Worm (Caenorhabditis elegans) whole organism, midembryonic: ENCODE measurements around the gene F55G11.8.

Source experiments
- T22C8.4 ChIP-seq: fragments of 200-800 bp; sonication (Bioruptor generic); IDR thresholded peaks from 2 replicates; pipeline ENCODE4 v1.3.6; 2022; ENCODE audit warnings: missing genetic modification characterization, missing compliant biosample characterization
- cog-1 ChIP-seq: sonication (generic microtip); optimal IDR thresholded peaks from 2 replicates; lab custom pipeline; 2016; ENCODE audit warnings: missing genetic modification characterization, missing compliant biosample characterization
- flt-1 ChIP-seq: fragments of 200-800 bp; sonication (Bioruptor generic); IDR thresholded peaks from 2 replicates; pipeline ENCODE4 v1.3.6; 2022; ENCODE audit warnings: missing genetic modification characterization, missing compliant biosample characterization
- klf-2 ChIP-seq: fragments of 200-800 bp; sonication (Bioruptor generic); conservative IDR thresholded peaks from 2 replicates; pipeline ENCODE4 v1.3.6; 2022; ENCODE audit warnings: missing genetic modification reagents, missing genetic modification characterization, missing compliant biosample characterization
- med-1 ChIP-seq: sonication (generic microtip); optimal IDR thresholded peaks from 2 replicates; lab custom pipeline; 2017; ENCODE audit warnings: missing genetic modification characterization, mild to moderate bottlenecking, missing compliant biosample characterization, antibody characterized with exemption, missing genetic modification reagents; ENCODE audit not compliant: insufficient read depth
- ref-1 ChIP-seq: fragments of 200-800 bp; sonication (Bioruptor generic); conservative IDR thresholded peaks from 2 replicates; pipeline ENCODE4 v1.3.6; 2022; ENCODE audit warnings: missing genetic modification reagents, missing genetic modification characterization, missing compliant biosample characterization
- tab-1 ChIP-seq: fragments of 200-800 bp; sonication (Bioruptor generic); IDR thresholded peaks from 2 replicates; pipeline ENCODE4 v1.3.6; 2022; ENCODE audit warnings: missing genetic modification characterization, missing compliant biosample characterization
- ztf-23 ChIP-seq: fragments of 200-800 bp; sonication (Bioruptor generic); IDR thresholded peaks from 2 replicates; pipeline ENCODE4 v1.3.6; 2022; ENCODE audit warnings: missing genetic modification reagents, missing genetic modification characterization, missing compliant biosample characterization
- ztf-29 ChIP-seq: fragments of 200-800 bp; sonication (Bioruptor generic); IDR thresholded peaks from 2 replicates; pipeline ENCODE4 v1.3.6; 2022; ENCODE audit warnings: missing genetic modification reagents, missing genetic modification characterization, missing compliant biosample characterization

F55G11.8 gene

DNA sequence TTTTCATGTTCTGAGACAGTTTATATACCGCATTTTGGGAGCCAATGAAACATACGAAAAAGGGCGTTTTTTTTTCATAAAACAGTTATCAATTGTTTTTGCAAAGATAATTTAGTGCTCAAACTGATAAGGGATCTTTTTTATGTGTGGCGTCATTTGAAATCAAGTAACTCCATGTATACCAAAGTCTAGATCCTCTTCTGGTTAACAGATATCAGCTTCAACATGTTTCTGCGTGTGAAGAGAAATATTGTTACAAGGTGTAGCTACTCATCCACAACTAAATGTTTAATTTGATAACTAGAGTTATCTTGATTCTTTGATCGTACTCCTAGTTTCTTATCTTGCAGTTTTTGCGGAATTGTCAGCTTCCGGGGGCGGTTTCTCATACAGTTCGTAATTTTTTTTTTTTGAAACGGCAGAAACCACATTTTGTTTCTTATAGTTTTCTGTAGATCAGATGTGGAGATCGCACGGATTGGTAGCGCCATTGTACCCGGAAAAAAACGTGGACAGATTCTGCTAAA lies 9.4 kb downstream of the F55G11.8 start:
- TF ChIP-seq ztf-29 (no peak), cog-1 (no peak), med-1 (GFP tag; lab: Kevin White, UChicago) (no peak), ztf-23 (GFP tag; lab: Robert Waterston, UW) (no peak), flt-1 (GFP tag; lab: Robert Waterston, UW) (no peak), ref-1 (GFP tag; lab: Robert Waterston, UW) (no peak), klf-2 (no peak), tab-1 (GFP tag; lab: Robert Waterston, UW) (no peak), T22C8.4 (no peak)

DNA sequence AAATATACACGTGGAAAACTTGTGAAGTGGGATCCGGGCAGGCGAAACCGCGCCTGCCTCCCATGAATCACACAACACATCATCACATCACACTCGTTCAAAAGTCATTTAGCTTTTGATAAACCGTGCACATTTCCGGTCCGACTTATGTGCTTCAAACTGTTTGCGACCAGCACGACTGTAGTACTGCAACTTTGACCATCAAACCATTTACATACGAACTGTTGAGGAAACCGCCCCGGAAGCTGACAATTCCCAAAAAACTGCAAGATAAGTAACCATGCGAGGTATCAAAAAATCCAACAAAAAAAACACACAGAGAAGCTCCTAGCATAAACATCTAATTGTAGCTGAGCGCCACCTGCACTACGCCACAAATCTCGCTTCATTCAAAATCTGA lies 10.2 kb downstream of the F55G11.8 start:
- no peak for TF ChIP-seq ref-1 (GFP tag; lab: Robert Waterston, UW)
- no peak for TF ChIP-seq cog-1
- TF ChIP-seq ztf-29 = no peak
- TF ChIP-seq ztf-23 (GFP tag; lab: Robert Waterston, UW) = no peak
- TF ChIP-seq T22C8.4 = no peak
- no peak for TF ChIP-seq tab-1 (GFP tag; lab: Robert Waterston, UW)
- no peak for TF ChIP-seq med-1 (GFP tag; lab: Kevin White, UChicago)
- no peak for TF ChIP-seq flt-1 (GFP tag; lab: Robert Waterston, UW)

DNA sequence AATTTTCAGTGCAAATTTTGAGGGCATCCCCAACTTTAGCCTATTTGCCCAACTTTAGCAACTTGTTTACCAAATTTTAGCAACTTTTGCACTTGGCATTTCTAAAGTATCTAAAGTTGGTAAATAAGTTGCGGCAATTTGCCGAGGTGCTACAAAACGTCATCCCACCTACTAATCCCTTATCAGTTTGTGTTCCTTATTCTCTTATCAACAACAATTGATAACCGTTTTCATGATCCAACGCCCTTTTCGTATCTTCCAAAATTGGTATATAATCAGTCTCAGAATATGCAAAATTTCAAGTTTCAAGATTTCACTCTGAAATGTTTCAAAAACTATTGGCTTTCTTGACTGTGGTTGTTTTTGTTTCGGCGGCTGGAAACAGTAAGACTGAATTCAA lies 10.7 kb downstream of the F55G11.8 start, which contains the start of gene F55G11.4:
TSS of gene F55G11.4 (plus strand) at position 289 of the 400 bp plus-strand sequence.
- TF ChIP-seq ztf-23 (GFP tag; lab: Robert Waterston, UW) (no peak), ref-1 (GFP tag; lab: Robert Waterston, UW) (no peak), T22C8.4 (no peak), tab-1 (GFP tag; lab: Robert Waterston, UW) (no peak), med-1 (GFP tag; lab: Kevin White, UChicago) (no peak), flt-1 (GFP tag; lab: Robert Waterston, UW) (no peak), ztf-29 (no peak), cog-1 (no peak)

DNA sequence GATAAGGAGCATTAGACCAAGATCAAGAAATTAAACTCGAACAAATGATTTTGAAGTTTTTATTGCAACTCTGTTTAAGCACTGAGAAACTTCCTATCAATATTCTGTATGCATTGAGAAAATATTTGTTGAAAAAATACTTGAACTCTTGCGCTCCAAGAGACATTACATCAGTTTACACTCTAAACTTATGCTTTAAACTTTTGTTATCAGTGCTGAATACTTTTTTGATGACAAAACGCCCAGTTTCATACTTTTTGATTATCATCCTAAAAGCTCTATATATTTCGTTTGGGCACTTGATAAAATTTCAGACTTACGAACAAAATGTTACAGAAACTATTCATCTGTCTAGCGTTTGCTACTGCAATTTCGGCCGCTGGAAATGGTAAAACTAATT lies 13.4 kb downstream of the F55G11.8 start, which contains the start of gene dod-17:
TSS of gene dod-17 (plus strand) at position 323 of the 400 bp plus-strand sequence.
- TF ChIP-seq med-1 (GFP tag; lab: Kevin White, UChicago) = no peak
- TF ChIP-seq tab-1 (GFP tag; lab: Robert Waterston, UW) = no peak
- no peak for TF ChIP-seq flt-1 (GFP tag; lab: Robert Waterston, UW)
- TF ChIP-seq cog-1 = no peak
- no peak for TF ChIP-seq T22C8.4
- no peak for TF ChIP-seq ref-1 (GFP tag; lab: Robert Waterston, UW)
- no peak for TF ChIP-seq ztf-29
- no peak for TF ChIP-seq ztf-23 (GFP tag; lab: Robert Waterston, UW)
- no peak for TF ChIP-seq klf-2

DNA sequence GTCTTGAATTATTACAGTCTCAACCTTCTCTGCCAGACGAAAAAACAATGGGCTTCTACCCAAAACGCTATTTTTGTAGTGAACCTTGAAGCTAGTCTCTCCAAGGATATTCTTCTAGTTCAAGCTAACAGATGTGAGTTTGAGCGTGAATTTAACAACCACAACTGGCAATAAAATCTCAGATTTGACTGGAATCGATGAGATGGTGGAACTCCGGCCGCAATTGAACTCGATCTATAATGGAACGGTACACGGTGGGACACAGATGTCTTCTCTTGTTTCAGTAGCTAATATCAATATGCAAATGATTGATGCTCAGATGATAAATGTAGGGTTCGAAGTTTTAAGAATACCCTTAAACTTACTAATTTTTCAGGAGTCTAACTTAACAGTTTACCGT lies 15.0 kb downstream of the F55G11.8 start:
- TF ChIP-seq flt-1 (GFP tag; lab: Robert Waterston, UW) (no peak), klf-2 (no peak), T22C8.4 (no peak), ztf-23 (GFP tag; lab: Robert Waterston, UW) (no peak), ztf-29 (no peak), med-1 (GFP tag; lab: Kevin White, UChicago) (no peak), ref-1 (GFP tag; lab: Robert Waterston, UW) (no peak), tab-1 (GFP tag; lab: Robert Waterston, UW) (no peak), cog-1 (no peak)

DNA sequence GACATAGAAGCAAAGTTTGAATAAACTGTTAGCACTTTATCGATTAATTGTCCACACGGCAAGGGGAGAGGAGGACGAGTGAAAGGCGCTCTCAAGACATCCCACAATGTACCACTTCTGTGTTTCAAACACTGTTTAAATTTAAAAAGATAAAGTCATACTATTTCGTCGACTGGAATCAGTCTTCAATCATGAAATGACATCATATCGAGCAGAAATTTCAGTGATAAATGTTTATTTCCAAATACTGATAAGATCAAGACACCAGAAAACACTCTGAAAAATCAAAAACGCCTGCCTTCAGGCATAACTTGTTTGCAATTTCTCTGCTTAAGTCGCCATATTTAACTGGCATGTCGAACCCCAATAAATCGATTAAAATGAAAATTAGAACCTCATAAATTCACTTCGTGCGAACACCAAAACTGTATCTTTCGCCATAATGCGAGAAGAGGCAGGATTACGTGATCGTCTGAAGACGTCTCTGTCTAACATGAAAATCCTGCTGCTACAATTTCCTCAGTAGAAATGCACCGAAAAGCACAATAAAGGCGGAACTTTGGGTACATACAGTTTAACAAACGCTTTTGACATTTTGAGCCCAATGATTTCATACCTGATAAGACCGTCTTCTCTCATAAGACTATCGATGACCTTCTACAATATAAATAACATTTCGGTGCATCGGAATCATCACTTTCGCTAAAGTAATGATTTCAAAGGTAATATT lies 15.9 kb downstream of the F55G11.8 start, which contains the start of gene K10D11.2:
TSS of gene K10D11.2 (plus strand) at position 680 of the 730 bp plus-strand sequence.
- TF ChIP-seq cog-1 (no peak), flt-1 (GFP tag; lab: Robert Waterston, UW) (no peak), klf-2 (no peak), ztf-23 (GFP tag; lab: Robert Waterston, UW) (no peak), med-1 (GFP tag; lab: Kevin White, UChicago) (no peak), ztf-29 (no peak), tab-1 (GFP tag; lab: Robert Waterston, UW) (no peak), T22C8.4 (no peak), ref-1 (GFP tag; lab: Robert Waterston, UW) (no peak)

DNA sequence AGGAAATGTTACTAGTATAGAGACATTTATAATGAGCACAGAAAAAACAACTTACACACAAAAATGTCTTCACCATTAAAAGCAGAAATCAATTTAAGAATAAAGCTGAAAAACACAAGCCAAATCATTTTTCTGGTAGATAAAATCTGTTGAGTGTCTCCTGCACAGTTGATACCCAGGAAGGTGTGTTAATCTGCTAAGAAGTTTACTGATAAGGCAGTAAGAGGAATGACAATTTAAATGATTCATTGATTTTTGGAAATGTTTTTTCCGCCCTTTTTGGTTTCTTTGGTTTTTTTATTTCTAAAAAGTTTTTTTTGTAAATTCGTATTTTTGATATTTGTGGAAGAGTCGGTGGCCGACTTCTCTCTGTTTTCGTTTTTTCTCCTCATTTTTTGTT lies 23.4 kb downstream of the F55G11.8 start, which contains the start of gene K10D11.3:
TSS of gene K10D11.3 (minus strand) at position 174 of the 400 bp plus-strand sequence.
- TF ChIP-seq tab-1 (GFP tag; lab: Robert Waterston, UW) (no peak), T22C8.4 (no peak), med-1 (GFP tag; lab: Kevin White, UChicago) (no peak), ztf-29 (no peak), klf-2 (no peak), cog-1 (no peak), ref-1 (GFP tag; lab: Robert Waterston, UW) (no peak), ztf-23 (GFP tag; lab: Robert Waterston, UW) (no peak), flt-1 (GFP tag; lab: Robert Waterston, UW) (no peak)

DNA sequence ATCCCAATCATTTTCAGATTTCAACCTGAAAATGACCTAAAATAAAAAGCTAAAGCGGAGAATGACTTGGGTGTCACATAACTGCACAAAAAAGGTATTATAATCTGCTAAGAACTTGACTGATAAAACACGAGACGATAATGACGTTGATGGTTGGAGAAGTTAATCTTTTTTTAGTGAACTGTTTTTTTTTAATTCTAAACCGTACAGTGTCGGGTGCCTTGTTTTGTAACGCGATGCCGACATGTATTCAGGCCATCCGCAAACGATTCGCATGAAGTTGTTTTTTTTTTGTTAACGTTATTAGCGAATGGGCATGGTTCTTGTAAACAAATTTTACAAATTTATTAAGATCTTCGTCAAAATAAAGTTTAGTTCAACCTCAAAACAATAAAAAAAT lies 26.7 kb downstream of the F55G11.8 start, which contains the start of gene K10D11.6:
TSS of gene K10D11.6 (minus strand) at position 101 of the 400 bp plus-strand sequence.
- TF ChIP-seq ztf-23 (GFP tag; lab: Robert Waterston, UW) (no peak), klf-2 (no peak), tab-1 (GFP tag; lab: Robert Waterston, UW) (no peak), flt-1 (GFP tag; lab: Robert Waterston, UW) (no peak), ref-1 (GFP tag; lab: Robert Waterston, UW) (no peak), ztf-29 (no peak)

DNA sequence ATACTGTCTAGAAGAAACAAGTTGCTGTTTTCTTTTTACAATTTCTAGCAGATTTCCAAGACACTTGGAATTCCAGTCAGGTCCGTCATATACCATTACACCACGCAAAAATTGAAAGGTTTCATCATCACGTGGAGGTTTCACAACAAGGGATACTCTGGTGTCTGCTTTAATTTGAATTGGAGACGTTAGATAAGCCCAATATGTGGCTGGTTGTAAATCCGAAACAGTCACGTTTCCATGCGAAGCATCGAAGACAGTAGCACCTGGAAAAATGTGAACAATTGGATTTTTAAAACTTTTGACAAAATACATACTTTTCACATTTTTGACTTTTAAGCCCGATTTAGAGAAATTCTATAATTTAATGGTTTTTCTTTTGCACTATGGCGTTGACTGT lies 28.0 kb downstream of the F55G11.8 start:
- TF ChIP-seq flt-1 (GFP tag; lab: Robert Waterston, UW) = no peak
- TF ChIP-seq ref-1 (GFP tag; lab: Robert Waterston, UW) = no peak
- no peak for TF ChIP-seq tab-1 (GFP tag; lab: Robert Waterston, UW)
- TF ChIP-seq med-1 (GFP tag; lab: Kevin White, UChicago) = no peak
- TF ChIP-seq ztf-29 = no peak
- no peak for TF ChIP-seq ztf-23 (GFP tag; lab: Robert Waterston, UW)
- TF ChIP-seq klf-2 = no peak
- TF ChIP-seq cog-1 = no peak
- no peak for TF ChIP-seq T22C8.4
